Worm (Caenorhabditis elegans) whole organism, young adult: Measurements from ENCODE around the gene F48C5.2.

ENCODE experiments used
- B0035.1 ChIP-seq: sonication (generic microtip); optimal IDR thresholded peaks from 2 replicates; lab custom pipeline; 2016; ENCODE audit warnings: missing genetic modification characterization, mild to moderate bottlenecking, missing compliant biosample characterization, missing genotype, missing genetic modification reagents
- B0261.1 ChIP-seq: sonication (generic microtip); optimal IDR thresholded peaks from 2 replicates; lab custom pipeline; 2016; ENCODE audit warnings: mild to moderate bottlenecking, missing genetic modification characterization, moderate library complexity, missing compliant biosample characterization
- B0336.3 ChIP-seq: fragments of 200-800 bp; sonication (Bioruptor generic); IDR thresholded peaks from 2 replicates; pipeline ENCODE4 v1.3.6; 2022; ENCODE audit warnings: missing genetic modification characterization, missing compliant biosample characterization
- D2030.7 ChIP-seq: fragments of 200-800 bp; sonication (Bioruptor generic); IDR thresholded peaks from 2 replicates; pipeline ENCODE4 v1.3.6; 2022; ENCODE audit warnings: missing genetic modification reagents, missing genetic modification characterization, missing compliant biosample characterization
- F23B12.7 ChIP-seq: sonication (generic microtip); optimal IDR thresholded peaks from 2 replicates; lab custom pipeline; 2017; ENCODE audit warnings: missing genetic modification characterization, mild to moderate bottlenecking, missing compliant biosample characterization, antibody characterized with exemption, moderate library complexity; ENCODE audit not compliant: insufficient read depth
- F49E8.2 ChIP-seq: sonication (generic microtip); optimal IDR thresholded peaks from 3 replicates; lab custom pipeline; 2017; ENCODE audit warnings: missing genetic modification characterization, mild to moderate bottlenecking, missing compliant biosample characterization, antibody characterized with exemption, moderate library complexity; ENCODE audit not compliant: insufficient read depth
- F55B11.4 ChIP-seq: sonication (generic microtip); optimal IDR thresholded peaks from 2 replicates; lab custom pipeline; 2016; ENCODE audit warnings: missing compliant biosample characterization, missing genetic modification characterization, borderline replicate concordance; ENCODE audit not compliant: insufficient read depth
- T07F8.4 ChIP-seq: sonication (generic microtip); optimal IDR thresholded peaks from 2 replicates; lab custom pipeline; 2016; ENCODE audit warnings: mild to moderate bottlenecking, missing genetic modification characterization, moderate library complexity, missing compliant biosample characterization
- Y53G8AR.9 ChIP-seq: fragments of 200-800 bp; sonication (Bioruptor generic); conservative IDR thresholded peaks from 2 replicates; pipeline ENCODE4 v1.3.6; 2022; ENCODE audit warnings: missing genetic modification reagents, missing genetic modification characterization, missing compliant biosample characterization
- ama-1 ChIP-seq, 3 experiments: fragments of 150-350 bp in 1 of 3; sonication (generic microtip) in 2 of 3; optimal IDR thresholded peaks; 2 replicates each; lab custom pipeline; 2014 to 2018; ENCODE audit warnings: missing biosample characterization in 2 of 3, missing genetic modification characterization in 2 of 3, missing genetic modification reagents in 2 of 3
- aptf-2 ChIP-seq: fragments of 200-800 bp; sonication (Bioruptor generic); conservative IDR thresholded peaks from 2 replicates; pipeline ENCODE4 v1.3.6; 2022; ENCODE audit warnings: missing genetic modification reagents, missing genetic modification characterization, missing compliant biosample characterization
- athp-1 ChIP-seq: sonication (generic microtip); optimal IDR thresholded peaks from 2 replicates; lab custom pipeline; 2017; ENCODE audit warnings: mild to moderate bottlenecking, missing genetic modification characterization, missing compliant biosample characterization
- attf-3 ChIP-seq: fragments of 200-800 bp; sonication (Bioruptor generic); conservative IDR thresholded peaks from 2 replicates; pipeline ENCODE4 v1.3.6; 2022; ENCODE audit warnings: missing genetic modification reagents, missing genetic modification characterization, missing compliant biosample characterization
- cebp-1 ChIP-seq, 2 experiments: fragments of 200-800 bp in 1 of 2; sonication (Bioruptor generic) in 1 of 2; sonication (generic microtip) in 1 of 2; IDR thresholded peaks in 1 of 2; optimal IDR thresholded peaks in 1 of 2; 2 replicates each; pipeline versions ENCODE4 v1.3.6 to Lab custom; 2017 to 2022; ENCODE audit warnings: missing compliant biosample characterization in 2 of 2, missing genetic modification characterization in 2 of 2, mild to moderate bottlenecking in 1 of 2, missing genetic modification reagents in 1 of 2, moderate library complexity in 1 of 2
- ceh-40 ChIP-seq: fragments of 200-800 bp; sonication (Bioruptor generic); IDR thresholded peaks from 2 replicates; pipeline ENCODE4 v1.3.6; 2022; ENCODE audit warnings: missing genetic modification characterization, missing compliant biosample characterization
- ceh-79 ChIP-seq: sonication (generic microtip); optimal IDR thresholded peaks from 2 replicates; lab custom pipeline; 2017; ENCODE audit warnings: mild to moderate bottlenecking, missing genetic modification characterization, missing compliant biosample characterization
- chd-7 ChIP-seq: sonication (generic microtip); optimal IDR thresholded peaks from 2 replicates; lab custom pipeline; 2016; ENCODE audit warnings: mild to moderate bottlenecking, missing genetic modification characterization, moderate library complexity, missing compliant biosample characterization
- die-1 ChIP-seq: sonication (generic microtip); optimal IDR thresholded peaks from 2 replicates; lab custom pipeline; 2016; ENCODE audit warnings: missing genotype, mild to moderate bottlenecking, missing genetic modification characterization, missing compliant biosample characterization
- egl-18 ChIP-seq: fragments of 200-800 bp; sonication (Bioruptor generic); IDR thresholded peaks from 2 replicates; pipeline ENCODE4 v1.3.6; 2022; ENCODE audit warnings: missing genetic modification reagents, missing genetic modification characterization, missing compliant biosample characterization
- him-1 ChIP-seq: sonication (generic microtip); optimal IDR thresholded peaks from 2 replicates; lab custom pipeline; 2016; ENCODE audit warnings: missing genotype, missing genetic modification reagents, missing genetic modification characterization, missing compliant biosample characterization
- lin-26 ChIP-seq: fragments of 200-800 bp; sonication (Bioruptor generic); IDR thresholded peaks from 2 replicates; pipeline ENCODE4 v1.3.6; 2022; ENCODE audit warnings: missing genetic modification reagents, missing genetic modification characterization, missing compliant biosample characterization
- lin-40 ChIP-seq: sonication (generic microtip); optimal IDR thresholded peaks from 2 replicates; lab custom pipeline; 2016; ENCODE audit warnings: missing genetic modification characterization, mild to moderate bottlenecking, missing compliant biosample characterization, missing genotype, missing genetic modification reagents
- lin-54 ChIP-seq: fragments of 200-800 bp; sonication (Bioruptor generic); optimal IDR thresholded peaks from 2 replicates; lab custom pipeline; 2018; ENCODE audit warnings: mild to moderate bottlenecking, missing genetic modification characterization, missing compliant biosample characterization
- lir-1 ChIP-seq: fragments of 200-800 bp; sonication (Bioruptor generic); conservative IDR thresholded peaks from 2 replicates; pipeline ENCODE4 v1.3.6; 2022; ENCODE audit warnings: missing genetic modification reagents, missing genetic modification characterization, missing compliant biosample characterization
- madf-10 ChIP-seq: sonication (generic microtip); optimal IDR thresholded peaks from 2 replicates; lab custom pipeline; 2016; ENCODE audit warnings: mild to moderate bottlenecking, missing genetic modification characterization, missing compliant biosample characterization
- madf-3 ChIP-seq: fragments of 200-800 bp; sonication (Bioruptor generic); IDR thresholded peaks from 2 replicates; pipeline ENCODE4 v1.3.6; 2022; ENCODE audit warnings: missing genetic modification reagents, missing genetic modification characterization, missing compliant biosample characterization
- mcd-1 ChIP-seq: fragments of 200-800 bp; sonication (Bioruptor generic); IDR thresholded peaks from 2 replicates; pipeline ENCODE4 v1.3.6; 2022; ENCODE audit warnings: missing genetic modification reagents, missing genetic modification characterization, missing compliant biosample characterization
- mes-4 ChIP-seq: sonication (generic microtip); optimal IDR thresholded peaks from 2 replicates; lab custom pipeline; 2016; ENCODE audit warnings: missing genotype, missing genetic modification characterization, missing compliant biosample characterization
- mxl-1 ChIP-seq: sonication (generic microtip); optimal IDR thresholded peaks from 2 replicates; lab custom pipeline; 2016; ENCODE audit warnings: missing genetic modification characterization, missing compliant biosample characterization
- nfyb-1 ChIP-seq: fragments of 200-800 bp; sonication (Bioruptor generic); IDR thresholded peaks from 2 replicates; pipeline ENCODE4 v1.3.6; 2022; ENCODE audit warnings: missing genetic modification reagents, missing genetic modification characterization, missing compliant biosample characterization
- nhr-120 ChIP-seq: fragments of 200-800 bp; sonication (Bioruptor generic); IDR thresholded peaks from 2 replicates; pipeline ENCODE4 v1.3.6; 2022; ENCODE audit warnings: missing genetic modification characterization, missing compliant biosample characterization
- nhr-179 ChIP-seq: sonication (generic microtip); optimal IDR thresholded peaks from 2 replicates; lab custom pipeline; 2016; ENCODE audit warnings: mild to moderate bottlenecking, missing genetic modification characterization, missing compliant biosample characterization
- nhr-80 ChIP-seq: sonication (generic microtip); optimal IDR thresholded peaks from 2 replicates; lab custom pipeline; 2016; ENCODE audit warnings: missing genetic modification characterization, missing compliant biosample characterization
- nhr-90 ChIP-seq: sonication (generic microtip); optimal IDR thresholded peaks from 2 replicates; lab custom pipeline; 2016; ENCODE audit warnings: missing genotype, mild to moderate bottlenecking, missing genetic modification characterization, missing compliant biosample characterization
- pbrm-1 ChIP-seq: fragments of 200-800 bp; sonication (Bioruptor generic); IDR thresholded peaks from 2 replicates; pipeline ENCODE4 v1.3.6; 2022; ENCODE audit warnings: missing genetic modification reagents, missing genetic modification characterization, missing compliant biosample characterization
- pha-4 ChIP-seq: fragments of 150-350 bp; sonication (generic microtip); optimal IDR thresholded peaks from 2 replicates; lab custom pipeline; 2014; ENCODE audit warnings: missing biosample characterization, missing genetic modification reagents, missing genetic modification characterization
- sdz-38 ChIP-seq: sonication (generic microtip); optimal IDR thresholded peaks from 2 replicates; lab custom pipeline; 2016; ENCODE audit warnings: missing genotype, missing genetic modification characterization, missing compliant biosample characterization
- tbp1 ChIP-seq: fragments of 200-800 bp; sonication (Bioruptor generic); optimal IDR thresholded peaks from 2 replicates; lab custom pipeline; 2018; ENCODE audit warnings: mild to moderate bottlenecking, missing genetic modification characterization, missing compliant biosample characterization
- tlf-1 ChIP-seq: fragments of 200-800 bp; sonication (Bioruptor generic); optimal IDR thresholded peaks from 2 replicates; lab custom pipeline; 2018; ENCODE audit warnings: mild to moderate bottlenecking, missing genetic modification characterization, missing compliant biosample characterization
- xnd-1 ChIP-seq: sonication (generic microtip); optimal IDR thresholded peaks from 2 replicates; lab custom pipeline; 2016; ENCODE audit warnings: missing genotype, missing genetic modification reagents, missing genetic modification characterization, missing compliant biosample characterization
- zfh-2 ChIP-seq: fragments of 200-800 bp; sonication (Bioruptor generic); conservative IDR thresholded peaks from 2 replicates; pipeline ENCODE4 v1.3.6; 2022; ENCODE audit warnings: missing genetic modification reagents, missing genetic modification characterization, missing compliant biosample characterization
- ztf-22 ChIP-seq: fragments of 200-800 bp; sonication (Bioruptor generic); optimal IDR thresholded peaks from 2 replicates; lab custom pipeline; 2018; ENCODE audit warnings: mild to moderate bottlenecking, missing genetic modification characterization, moderate library complexity, missing compliant biosample characterization

F48C5.2 gene

DNA sequence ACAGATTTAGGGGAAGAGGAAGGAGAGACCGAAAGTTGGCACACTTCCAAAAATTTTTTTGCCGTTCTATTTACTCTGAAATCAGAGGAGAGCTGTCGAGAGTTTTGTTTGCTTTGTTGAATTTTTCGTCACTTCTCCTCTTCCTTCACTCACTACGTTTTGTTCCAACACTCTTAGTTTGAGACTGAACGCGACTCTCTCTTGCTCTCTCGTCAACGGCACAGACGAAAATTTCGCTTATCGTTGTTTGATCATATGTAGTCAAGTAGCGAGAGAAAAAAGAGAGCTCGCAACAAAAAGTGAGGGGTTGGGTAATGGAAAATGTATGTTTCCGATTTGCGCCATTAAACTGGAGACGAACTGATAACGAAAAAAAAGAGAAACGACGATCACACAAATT is 28.5 kb upstream of the F48C5.2 start (continued):
- TF ChIP-seq nfyb-1 (no peak), F55B11.4 (tag; lab: Kevin White, UChicago) (no peak), tbp1 (GFP tag; lab: Kevin White, UChicago) (no peak), nhr-179 (tag; lab: Kevin White, UChicago) (no peak), pha-4 (tag; lab: Kevin White, UChicago) (peak; percentile 25), chd-7 (tag; lab: Kevin White, UChicago) (no peak), B0261.1 (tag; lab: Kevin White, UChicago) (no peak), T07F8.4 (no peak), F23B12.7 (peak; percentile 36), athp-1 (tag; lab: Kevin White, UChicago) (no peak), B0336.3 (GFP tag; lab: Robert Waterston, UW) (no peak), zfh-2 (GFP tag; lab: Robert Waterston, UW) (no peak), D2030.7 (GFP tag; lab: Robert Waterston, UW) (no peak), mxl-1 (tag; lab: Kevin White, UChicago) (no peak), ama-1 (optimal IDR thresholded peaks at IDR 0.05; lab: Kevin White, UChicago) (peak; percentile 51), ama-1 (GFP tag; optimal IDR thresholded peaks at IDR 0.05; lab: Kevin White, UChicago) (no peak)
- TF ChIP-seq, all 124 proteins: peak for 8

DNA sequence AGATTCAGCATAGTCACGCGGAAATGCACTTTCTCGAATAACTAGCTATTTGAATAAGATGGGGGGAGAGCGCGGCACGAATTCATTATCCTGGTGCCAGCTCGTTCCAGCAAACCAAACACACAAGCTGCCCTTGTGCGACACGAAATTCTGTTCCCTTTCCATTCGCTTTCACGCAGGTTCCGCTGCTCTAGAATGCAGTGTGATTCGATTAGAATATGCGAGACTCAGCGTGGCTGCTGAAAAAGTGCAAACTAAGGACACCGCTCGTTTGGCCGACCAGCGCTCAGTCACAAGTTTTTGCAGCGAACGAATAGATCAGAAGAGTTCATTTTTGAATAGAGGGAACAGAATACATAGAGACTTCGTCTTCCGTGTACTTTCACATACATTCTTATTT is 28.0 kb upstream of the F48C5.2 start:
- TF ChIP-seq madf-10 (no peak), pbrm-1 (GFP tag; lab: Robert Waterston, UW) (0 out of 2 replicates have a peak, but pooled peaks have one; percentile 24), B0336.3 (GFP tag; lab: Robert Waterston, UW) (peak; percentile 4; the same call in 1 of the 2 replicates), nhr-120 (GFP tag; lab: Robert Waterston, UW) (no peak), die-1 (tag; lab: Kevin White, UChicago) (peak; percentile 12), zfh-2 (GFP tag; lab: Robert Waterston, UW) (0 out of 2 replicates have a peak, but pooled peaks have one; percentile 34)

DNA sequence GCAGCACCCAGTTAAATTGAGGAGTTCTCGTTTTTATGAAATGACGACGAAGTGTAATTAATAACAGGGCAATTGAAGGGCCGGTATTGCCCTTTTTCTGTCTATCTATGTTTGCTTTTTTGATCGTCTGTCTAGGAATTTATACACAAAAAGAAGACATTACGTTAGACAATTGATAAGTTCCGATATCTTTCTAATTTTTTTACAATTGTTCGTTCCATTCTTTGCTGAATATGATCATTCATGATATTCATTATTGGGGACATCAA is 27.6 kb upstream of the F48C5.2 start:
- TF ChIP-seq lin-40 (tag; lab: Kevin White, UChicago) (peak; percentile 19), nhr-80 (no peak)

DNA sequence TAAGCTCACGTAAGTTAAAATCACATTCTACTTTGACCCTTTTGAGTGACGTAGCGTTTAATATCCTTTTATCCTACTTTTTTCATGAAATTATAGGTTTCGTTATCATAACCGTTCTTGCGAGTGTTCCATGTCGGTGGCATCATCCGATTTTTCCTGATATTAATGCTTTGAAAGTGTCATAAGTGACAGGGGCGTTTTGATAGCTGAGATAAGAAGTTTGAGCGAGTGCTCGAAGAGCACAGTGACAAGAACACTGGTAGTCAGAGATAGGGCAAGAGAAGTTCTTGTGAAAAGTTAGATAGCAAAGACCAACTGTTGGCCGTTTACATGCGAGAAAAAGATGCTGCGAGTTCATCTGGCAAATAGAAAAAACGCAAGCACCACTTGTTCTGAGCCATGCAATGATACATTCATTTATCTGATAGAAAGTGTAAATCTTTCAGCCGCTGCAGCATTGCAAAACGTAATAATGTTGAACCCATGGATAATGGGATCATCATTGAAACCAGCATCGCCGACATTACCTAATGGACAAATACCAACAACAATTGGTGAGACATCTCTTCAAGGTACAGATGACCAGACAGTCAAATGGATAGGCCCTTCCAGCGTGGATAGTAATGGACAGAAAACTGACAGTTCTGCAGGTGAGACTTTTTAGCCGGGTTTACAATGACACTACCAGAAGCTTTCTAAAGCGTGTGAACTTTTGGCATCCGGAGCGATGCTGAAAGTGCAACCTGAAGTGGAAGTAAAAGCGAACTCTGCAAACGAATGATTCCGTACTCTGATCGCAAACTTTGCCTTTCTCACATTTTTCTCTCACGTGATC is 27.1 kb upstream of the F48C5.2 start:
- TF ChIP-seq B0035.1 = no peak
- no peak for TF ChIP-seq tlf-1
- no peak for TF ChIP-seq egl-18 (GFP tag; lab: Robert Waterston, UW)
- TF ChIP-seq nhr-80 = peak; percentile 94
- peak; percentile 45 for TF ChIP-seq nhr-90 (tag; lab: Kevin White, UChicago)
- no peak for TF ChIP-seq madf-3
- TF ChIP-seq cebp-1 (GFP tag; IDR thresholded peaks at IDR 0.05; lab: Robert Waterston, UW) = no peak
- TF ChIP-seq cebp-1 (tag; optimal IDR thresholded peaks at IDR 0.05; lab: Kevin White, UChicago) = peak; percentile 20
- no peak for TF ChIP-seq mes-4
- no peak for TF ChIP-seq xnd-1
- no peak for TF ChIP-seq aptf-2 (GFP tag; lab: Robert Waterston, UW)
- TF ChIP-seq lin-54 = no peak
- no peak for TF ChIP-seq ceh-40 (GFP tag; lab: Robert Waterston, UW)
- TF ChIP-seq him-1 (tag; lab: Kevin White, UChicago) = no peak
- TF ChIP-seq Y53G8AR.9 (GFP tag; lab: Robert Waterston, UW) = 0 out of 2 replicates have a peak, but pooled peaks have one; percentile 8
- no peak for TF ChIP-seq sdz-38
- peak; percentile 20 for TF ChIP-seq tbp1 (GFP tag; lab: Kevin White, UChicago)
- 0 out of 2 replicates have a peak, but pooled peaks have one; percentile 27 for TF ChIP-seq lir-1 (GFP tag; lab: Robert Waterston, UW)
- TF ChIP-seq ztf-22 (GFP tag; lab: Kevin White, UChicago) = peak; percentile 15
- no peak for TF ChIP-seq attf-3 (GFP tag; lab: Robert Waterston, UW)
- no peak for TF ChIP-seq lin-26 (GFP tag; lab: Robert Waterston, UW)
- no peak for TF ChIP-seq mcd-1 (GFP tag; lab: Robert Waterston, UW)
- TF ChIP-seq F49E8.2 (tag; lab: Kevin White, UChicago) = no peak
- TF ChIP-seq ceh-79 (tag; lab: Kevin White, UChicago) = no peak
